Fruit fly (Drosophila melanogaster) whole organism, prepupa: Measurements from ENCODE around the gene CG5882.

Experiments used
- Blimp-1 ChIP-seq: fragments of 200-800 bp; sonication (Bioruptor generic); optimal IDR thresholded peaks from 3 replicates; lab custom pipeline; 2017; ENCODE audit warnings: missing biosample characterization, missing genetic modification characterization, mild to moderate bottlenecking, moderate library complexity, missing genetic modification reagents
- CG10631 ChIP-seq: fragments of 200-800 bp; sonication (Bioruptor generic); optimal IDR thresholded peaks from 2 replicates; lab custom pipeline; 2016; ENCODE audit warnings: missing biosample characterization, missing genetic modification characterization
- CG10669 ChIP-seq: fragments of 200-800 bp; sonication (Bioruptor generic); optimal IDR thresholded peaks from 3 replicates; lab custom pipeline; 2018; ENCODE audit warnings: missing biosample characterization, mild to moderate bottlenecking, missing genetic modification characterization, moderate library complexity
- CG11294 ChIP-seq: fragments of 200-800 bp; sonication (Bioruptor generic); IDR thresholded peaks from 2 replicates; pipeline ENCODE4 v1.3.6; 2022; ENCODE audit warnings: missing biosample characterization, missing genetic modification characterization
- CG11762 ChIP-seq: fragments of 200-800 bp; sonication (Bioruptor generic); optimal IDR thresholded peaks from 3 replicates; lab custom pipeline; 2016; ENCODE audit warnings: missing biosample characterization, missing genetic modification characterization; ENCODE audit not compliant: insufficient read depth
- CG11902 ChIP-seq: fragments of 200-800 bp; sonication (Bioruptor generic); optimal IDR thresholded peaks from 3 replicates; lab custom pipeline; 2016; ENCODE audit warnings: missing biosample characterization, missing genetic modification characterization
- CG1621 ChIP-seq: fragments of 200-800 bp; sonication (Bioruptor generic); optimal IDR thresholded peaks from 3 replicates; lab custom pipeline; 2018; ENCODE audit warnings: missing biosample characterization, mild to moderate bottlenecking, missing genetic modification characterization
- CG3032 ChIP-seq: fragments of 200-800 bp; optimal IDR thresholded peaks from 2 replicates; lab custom pipeline; 2019; ENCODE audit warnings: missing biosample characterization, mild to moderate bottlenecking, missing genetic modification characterization, moderate library complexity
- CG31627 ChIP-seq: fragments of 200-800 bp; sonication (Bioruptor generic); optimal IDR thresholded peaks from 3 replicates; lab custom pipeline; 2016; ENCODE audit warnings: missing biosample characterization, missing genetic modification characterization
- CG32006 ChIP-seq: fragments of 200-800 bp; sonication (Bioruptor generic); optimal IDR thresholded peaks from 3 replicates; lab custom pipeline; 2017; ENCODE audit warnings: missing biosample characterization, mild to moderate bottlenecking, missing genetic modification characterization
- CG34406 ChIP-seq: fragments of 200-800 bp; sonication (Bioruptor generic); optimal IDR thresholded peaks from 3 replicates; lab custom pipeline; 2016; ENCODE audit warnings: missing biosample characterization, missing genetic modification characterization
- CG3919 ChIP-seq: fragments of 200-800 bp; sonication (Bioruptor generic); optimal IDR thresholded peaks from 3 replicates; lab custom pipeline; 2016; ENCODE audit warnings: missing biosample characterization, missing genetic modification characterization
- CG4318 ChIP-seq: fragments of 200-800 bp; sonication (Bioruptor generic); optimal IDR thresholded peaks from 3 replicates; lab custom pipeline; 2017; ENCODE audit warnings: missing biosample characterization, mild to moderate bottlenecking, missing genetic modification characterization
- CG6163 ChIP-seq: fragments of 200-800 bp; sonication (Bioruptor generic); IDR thresholded peaks from 3 replicates; pipeline ENCODE4 v1.3.6; 2022; ENCODE audit warnings: missing biosample characterization, missing genetic modification characterization
- CG6792 ChIP-seq: fragments of 200-800 bp; sonication (Bioruptor generic); optimal IDR thresholded peaks from 3 replicates; lab custom pipeline; 2016; ENCODE audit warnings: missing biosample characterization, missing genetic modification characterization
- CG6808 ChIP-seq: fragments of 200-800 bp; sonication (Bioruptor generic); optimal IDR thresholded peaks from 3 replicates; lab custom pipeline; 2017; ENCODE audit warnings: missing biosample characterization, missing genetic modification characterization, mild to moderate bottlenecking, moderate library complexity, missing genetic modification reagents
- CG6854 ChIP-seq: fragments of 200-800 bp; sonication (Bioruptor generic); optimal IDR thresholded peaks from 2 replicates; lab custom pipeline; 2017; ENCODE audit warnings: missing biosample characterization, mild to moderate bottlenecking, missing genetic modification characterization
- CG7368 ChIP-seq: fragments of 200-800 bp; sonication (Bioruptor generic); optimal IDR thresholded peaks from 3 replicates; lab custom pipeline; 2016; ENCODE audit warnings: missing biosample characterization, missing genetic modification characterization
- CG8319 ChIP-seq: fragments of 200-800 bp; sonication (Bioruptor generic); optimal IDR thresholded peaks from 3 replicates; lab custom pipeline; 2016; ENCODE audit warnings: missing biosample characterization, missing genetic modification characterization
- CG8632 ChIP-seq: fragments of 200-800 bp; sonication (Bioruptor generic); optimal IDR thresholded peaks from 3 replicates; lab custom pipeline; 2016; ENCODE audit warnings: missing biosample characterization, missing genetic modification characterization
- CG9139 ChIP-seq: fragments of 200-800 bp; sonication (Bioruptor generic); optimal IDR thresholded peaks from 3 replicates; lab custom pipeline; 2017; ENCODE audit warnings: missing biosample characterization, mild to moderate bottlenecking, missing genetic modification characterization
- Eip75B ChIP-seq: fragments of 200-800 bp; sonication (Bioruptor generic); optimal IDR thresholded peaks from 3 replicates; lab custom pipeline; 2016; ENCODE audit warnings: missing biosample characterization, missing genetic modification characterization
- Eip78C ChIP-seq: fragments of 200-800 bp; sonication (Bioruptor generic); peaks from one replicate; lab custom pipeline; 2016; ENCODE audit warnings: missing biosample characterization, missing genetic modification characterization
- Eip93F ChIP-seq: fragments of 200-800 bp; sonication (Bioruptor generic); optimal IDR thresholded peaks from 2 replicates; lab custom pipeline; 2016; ENCODE audit warnings: missing biosample characterization, mild to moderate bottlenecking, missing genetic modification characterization
- Ets21C ChIP-seq: fragments of 200-800 bp; sonication (Bioruptor generic); optimal IDR thresholded peaks from 3 replicates; lab custom pipeline; 2016; ENCODE audit warnings: missing biosample characterization, missing genetic modification characterization
- Hr38 ChIP-seq: sonication (Bioruptor generic); optimal IDR thresholded peaks from 2 replicates; lab custom pipeline; 2016; ENCODE audit warnings: missing biosample characterization, missing genetic modification characterization
- Hr4 ChIP-seq: fragments of 200-800 bp; sonication (Bioruptor generic); optimal IDR thresholded peaks from 3 replicates; lab custom pipeline; 2016; ENCODE audit warnings: missing biosample characterization, missing genetic modification characterization
- Lpt ChIP-seq: fragments of 200-800 bp; sonication (Bioruptor generic); optimal IDR thresholded peaks from 3 replicates; lab custom pipeline; 2016; ENCODE audit warnings: missing biosample characterization, missing genetic modification characterization
- Met ChIP-seq: fragments of 200-800 bp; sonication (Bioruptor generic); optimal IDR thresholded peaks from 3 replicates; lab custom pipeline; 2016; ENCODE audit warnings: missing biosample characterization, missing genetic modification characterization
- OdsH ChIP-seq: fragments of 200-800 bp; sonication (Bioruptor generic); optimal IDR thresholded peaks from 3 replicates; lab custom pipeline; 2016; ENCODE audit warnings: missing biosample characterization, missing genetic modification characterization
- Smox ChIP-seq: fragments of 200-800 bp; sonication (Bioruptor generic); optimal IDR thresholded peaks from 3 replicates; lab custom pipeline; 2016; ENCODE audit warnings: missing biosample characterization, missing genetic modification characterization
- Sox102F ChIP-seq: fragments of 200-800 bp; sonication (Bioruptor generic); optimal IDR thresholded peaks from 2 replicates; lab custom pipeline; 2016; ENCODE audit warnings: missing biosample characterization, mild to moderate bottlenecking, missing genetic modification characterization
- Sox15 ChIP-seq: fragments of 200-800 bp; sonication (Bioruptor generic); optimal IDR thresholded peaks from 3 replicates; lab custom pipeline; 2016; ENCODE audit warnings: missing biosample characterization, missing genetic modification characterization
- achi ChIP-seq: fragments of 200-800 bp; sonication (Bioruptor generic); optimal IDR thresholded peaks from 3 replicates; lab custom pipeline; 2016; ENCODE audit warnings: missing biosample characterization, missing genetic modification characterization
- dac ChIP-seq: fragments of 200-800 bp; sonication (Bioruptor generic); optimal IDR thresholded peaks from 2 replicates; lab custom pipeline; 2017; ENCODE audit warnings: missing biosample characterization, mild to moderate bottlenecking, missing genetic modification characterization
- dsx ChIP-seq: fragments of 200-800 bp; optimal IDR thresholded peaks from 3 replicates; lab custom pipeline; 2019; ENCODE audit warnings: missing biosample characterization, mild to moderate bottlenecking, missing genetic modification characterization, moderate library complexity; ENCODE audit not compliant: poor library complexity, severe bottlenecking
- eg ChIP-seq: fragments of 200-800 bp; sonication (Bioruptor generic); IDR thresholded peaks from 3 replicates; pipeline ENCODE4 v1.3.6; 2022; ENCODE audit warnings: missing biosample characterization, missing genetic modification characterization
- esn ChIP-seq: fragments of 200-800 bp; sonication (Bioruptor generic); optimal IDR thresholded peaks from 2 replicates; lab custom pipeline; 2016; ENCODE audit warnings: missing biosample characterization, mild to moderate bottlenecking, missing genetic modification characterization, moderate library complexity
- fd59A ChIP-seq: fragments of 200-800 bp; sonication (Bioruptor generic); optimal IDR thresholded peaks from 2 replicates; lab custom pipeline; 2017; ENCODE audit warnings: missing biosample characterization, mild to moderate bottlenecking, missing genetic modification characterization, missing genetic modification reagents
- fd85E ChIP-seq: fragments of 200-800 bp; sonication (Bioruptor generic); optimal IDR thresholded peaks from 3 replicates; lab custom pipeline; 2016; ENCODE audit warnings: missing biosample characterization, missing genetic modification characterization
- lz ChIP-seq: fragments of 200-800 bp; sonication (Bioruptor generic); optimal IDR thresholded peaks from 3 replicates; lab custom pipeline; 2016; ENCODE audit warnings: missing biosample characterization, missing genetic modification characterization
- pdm3 ChIP-seq: fragments of 200-800 bp; sonication (Bioruptor generic); optimal IDR thresholded peaks from 3 replicates; lab custom pipeline; 2016; ENCODE audit warnings: missing biosample characterization, missing genetic modification characterization
- salr ChIP-seq, 2 experiments: fragments of 200-800 bp; sonication (Bioruptor generic); optimal IDR thresholded peaks; 3 replicates each; lab custom pipeline; 2016 to 2018; ENCODE audit warnings: missing biosample characterization in 2 of 2, missing genetic modification characterization in 2 of 2, mild to moderate bottlenecking in 1 of 2
- spab ChIP-seq: fragments of 200-800 bp; sonication (Bioruptor generic); optimal IDR thresholded peaks from 2 replicates; lab custom pipeline; 2017; ENCODE audit warnings: missing biosample characterization, mild to moderate bottlenecking, missing genetic modification characterization, missing genetic modification reagents
- ss ChIP-seq, 2 experiments: fragments of 200-800 bp; sonication (Bioruptor generic); optimal IDR thresholded peaks; 2 replicates in 1 of 2; 3 replicates in 1 of 2; lab custom pipeline; 2017 to 2018; ENCODE audit warnings: mild to moderate bottlenecking in 2 of 2, missing biosample characterization in 2 of 2, missing genetic modification characterization in 2 of 2, moderate library complexity in 1 of 2
- svp ChIP-seq: fragments of 200-800 bp; sonication (Bioruptor generic); peaks from one replicate; lab custom pipeline; 2016; ENCODE audit warnings: missing biosample characterization, missing genetic modification characterization
- topi ChIP-seq: fragments of 200-800 bp; sonication (Bioruptor generic); optimal IDR thresholded peaks from 3 replicates; lab custom pipeline; 2016; ENCODE audit warnings: missing biosample characterization, missing genetic modification characterization

Gene CG5882

dm6 chr3R:27167350-27167749, 48.9 kb downstream of the CG5882 start (continued):
- no peak for TF ChIP-seq CG6854 (GFP tag; lab: Kevin White, UChicago)
- TF ChIP-seq CG11294 (GFP tag; lab: Robert Waterston, UW), result peak; percentile 78
- no peak for TF ChIP-seq CG34406 (GFP tag; lab: Kevin White, UChicago)
- no peak for TF ChIP-seq Sox102F (GFP tag; lab: Kevin White, UChicago)
- TF ChIP-seq CG3032 (tag; lab: Kevin White, UChicago), result peak; percentile 62
- no peak for TF ChIP-seq CG6792 (GFP tag; lab: Kevin White, UChicago)
- peak; percentile 84 for TF ChIP-seq dac (GFP tag; lab: Kevin White, UChicago)
- peak; percentile 68 for TF ChIP-seq CG10631 (GFP tag; lab: Kevin White, UChicago)
- TF ChIP-seq CG4318 (GFP tag; lab: Kevin White, UChicago), result peak; percentile 84
- TF ChIP-seq pdm3 (GFP tag; lab: Kevin White, UChicago), result peak; percentile 70
- peak; percentile 9 for TF ChIP-seq Hr38 (GFP tag; lab: Kevin White, UChicago)
- TF ChIP-seq spab (GFP tag; lab: Kevin White, UChicago), result peak; percentile 54
- TF ChIP-seq, all 60 proteins: peak for 37

- TF ChIP-seq Lpt (GFP tag; lab: Kevin White, UChicago) (no peak), CG8319 (GFP tag; lab: Kevin White, UChicago) (no peak), CG11762 (GFP tag; lab: Kevin White, UChicago) (peak; percentile 4), OdsH (peak; percentile 43), salr (GFP tag; optimal IDR thresholded peaks at IDR 0.05; lab: Kevin White, UChicago) (no peak), pdm3 (GFP tag; lab: Kevin White, UChicago) (peak; percentile 22), CG11902 (GFP tag; lab: Kevin White, UChicago) (peak; percentile 29), CG9139 (no peak), Hr38 (GFP tag; lab: Kevin White, UChicago) (no peak), topi (GFP tag; lab: Kevin White, UChicago) (peak; percentile 71), CG4318 (GFP tag; lab: Kevin White, UChicago) (no peak), achi (peak; percentile 45), CG11294 (GFP tag; lab: Robert Waterston, UW) (no peak), dsx (peak; percentile 20), CG32006 (GFP tag; lab: Kevin White, UChicago) (no peak), ss (GFP tag; optimal IDR thresholded peaks at IDR 0.05; lab: Kevin White, UChicago) (peak in 1 of 2 experiments; percentile 28), CG6163 (GFP tag; lab: Robert Waterston, UW) (no peak; the same call in 2 of the 3 replicates), CG3032 (tag; lab: Kevin White, UChicago) (peak; percentile 38), dac (GFP tag; lab: Kevin White, UChicago) (no peak), spab (GFP tag; lab: Kevin White, UChicago) (peak; percentile 45), Blimp-1 (peak; percentile 31), fd85E (no peak), Eip75B (GFP tag; lab: Kevin White, UChicago) (peak; percentile 39), Sox15 (peak; percentile 10), CG10631 (GFP tag; lab: Kevin White, UChicago) (peak; percentile 20), CG1621 (tag; lab: Kevin White, UChicago) (no peak), Smox (GFP tag; lab: Kevin White, UChicago) (peak; percentile 72), CG3919 (GFP tag; lab: Kevin White, UChicago) (peak; percentile 45), Eip93F (GFP tag; lab: Kevin White, UChicago) (no peak), Hr4 (no peak), fd59A (peak; percentile 22), eg (no peak), esn (GFP tag; lab: Kevin White, UChicago) (peak; percentile 86), Sox102F (GFP tag; lab: Kevin White, UChicago) (peak; percentile 76), CG10669 (GFP tag; lab: Kevin White, UChicago) (peak; percentile 38), CG31627 (GFP tag; lab: Kevin White, UChicago) (peak; percentile 64), svp (GFP tag; lab: Kevin White, UChicago) (peak; percentile 89), CG34406 (GFP tag; lab: Kevin White, UChicago) (peak; percentile 45), Ets21C (GFP tag; lab: Kevin White, UChicago) (peak; percentile 24), CG8632 (GFP tag; lab: Kevin White, UChicago) (peak; percentile 33), Met (peak; percentile 75), lz (GFP tag; lab: Kevin White, UChicago) (peak; percentile 72), CG7368 (GFP tag; lab: Kevin White, UChicago) (peak; percentile 15), CG6808 (GFP tag; lab: Kevin White, UChicago) (peak; percentile 45), Eip78C (GFP tag; lab: Kevin White, UChicago) (peak; percentile 90)
Measured at dm6 chr3R:27171153-27171552, 52.7 kb downstream of the CG5882 start.
